Worm (Caenorhabditis elegans) whole organism, L1 larva: ENCODE results near the gene M01H9.4.

Experiments used
- ces-1 ChIP-seq: fragments of 150-350 bp; optimal IDR thresholded peaks from 2 replicates; lab custom pipeline; 2014; ENCODE audit warnings: missing biosample characterization, missing genetic modification reagents, missing genetic modification characterization
- egl-13 ChIP-seq: sonication (generic microtip); optimal IDR thresholded peaks from 2 replicates; lab custom pipeline; 2016; ENCODE audit warnings: missing genotype, missing genetic modification reagents, missing genetic modification characterization, missing compliant biosample characterization
- egl-27 ChIP-seq, 2 experiments: fragments of 150-350 bp in 1 of 2; sonication (generic microtip); optimal IDR thresholded peaks; 3 replicates each; lab custom pipeline; 2017 to 2018; ENCODE audit warnings: missing biosample characterization in 2 of 2, missing genetic modification characterization in 2 of 2, missing genetic modification reagents in 2 of 2
- isw-1 ChIP-seq: fragments of 200-800 bp; sonication (Bioruptor generic); IDR thresholded peaks from 2 replicates; pipeline ENCODE4 v1.3.6; 2022; ENCODE audit warnings: missing genetic modification characterization, missing compliant biosample characterization
- lin-39 ChIP-seq: fragments of 150-350 bp; optimal IDR thresholded peaks from 2 replicates; lab custom pipeline; 2014; ENCODE audit warnings: missing biosample characterization, missing genetic modification reagents, missing genetic modification characterization
- mdl-1 ChIP-seq, 2 experiments: fragments of 150-350 bp; optimal IDR thresholded peaks; 2 replicates each; lab custom pipeline; 2014 to 2017; ENCODE audit warnings: missing biosample characterization in 2 of 2, missing genetic modification characterization in 2 of 2, inconsistent platforms in 1 of 2
- nhr-28 ChIP-seq: fragments of 150-350 bp; optimal IDR thresholded peaks from 2 replicates; lab custom pipeline; 2014; ENCODE audit warnings: missing biosample characterization, missing genetic modification characterization
- nhr-77 ChIP-seq: fragments of 150-350 bp; optimal IDR thresholded peaks from 2 replicates; lab custom pipeline; 2014; ENCODE audit warnings: missing biosample characterization, missing genetic modification characterization
- skn-1 ChIP-seq: fragments of 150-350 bp; optimal IDR thresholded peaks from 2 replicates; lab custom pipeline; 2014; ENCODE audit warnings: missing biosample characterization, missing genetic modification characterization
- unc-62 ChIP-seq: fragments of 150-350 bp; optimal IDR thresholded peaks from 2 replicates; lab custom pipeline; 2014; ENCODE audit warnings: missing biosample characterization, missing genetic modification reagents, missing genetic modification characterization
- xbp-1 ChIP-seq: sonication (generic microtip); optimal IDR thresholded peaks from 2 replicates; lab custom pipeline; 2016; ENCODE audit warnings: missing genetic modification characterization, missing compliant biosample characterization

DNA sequence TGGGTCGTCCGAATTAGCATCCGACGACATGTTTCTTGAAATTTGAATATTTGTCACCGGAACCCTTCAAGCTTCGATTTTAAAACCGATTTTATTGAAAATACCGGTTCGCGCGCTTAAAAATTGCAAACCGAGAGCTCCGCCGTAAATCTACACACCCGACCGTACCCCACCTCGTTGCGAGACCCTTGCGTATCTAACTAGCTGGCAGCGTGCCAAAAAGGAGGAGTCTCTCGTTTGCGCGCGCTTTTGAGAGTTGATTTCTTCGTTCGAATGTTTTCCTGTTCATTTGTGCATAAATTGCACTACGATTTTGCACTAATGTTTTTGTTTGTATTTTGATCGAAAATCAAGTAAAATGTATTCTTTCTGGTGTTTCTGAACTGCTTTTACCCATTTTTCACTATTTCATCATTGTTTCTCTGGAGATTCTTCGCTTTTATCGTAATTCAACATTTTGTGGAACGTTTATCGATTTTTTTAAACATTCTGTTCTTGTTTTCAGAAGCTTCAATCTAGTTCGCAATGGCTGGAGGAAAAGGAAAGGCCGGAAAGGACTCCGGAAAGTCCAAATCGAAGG lies 36.9 kb downstream of the M01H9.4 start, which contains the start of the genes wapl-1 and htz-1:
- TF ChIP-seq skn-1 (tag; lab: Kevin White, UChicago), result peak; percentile 97
- peak; percentile 97 for TF ChIP-seq isw-1 (GFP tag; lab: Robert Waterston, UW)
- TF ChIP-seq lin-39 (tag; lab: Kevin White, UChicago), result peak; percentile 84
- TF ChIP-seq unc-62, result no peak
- TF ChIP-seq mdl-1 (tag; optimal IDR thresholded peaks at IDR 0.05; lab: Kevin White, UChicago), result peak in 1 of 2 experiments; percentile 94
- TF ChIP-seq nhr-28 (tag; lab: Kevin White, UChicago), result no peak
- no peak for TF ChIP-seq ces-1
- peak; percentile 90 for TF ChIP-seq egl-13 (tag; lab: Kevin White, UChicago)
- peak; percentile 98 for TF ChIP-seq xbp-1 (tag; lab: Kevin White, UChicago)
- peak; percentile 92 for TF ChIP-seq nhr-77
- peak; percentile 51 to 54 for TF ChIP-seq egl-27 (tag; optimal IDR thresholded peaks at IDR 0.05; lab: Kevin White, UChicago)
